Worm (Caenorhabditis elegans) whole organism, dauer: ENCODE measurements around the gene C09B9.7.

Source experiments
- unc-62 ChIP-seq: sonication (generic microtip); optimal IDR thresholded peaks from 2 replicates; lab custom pipeline; 2017; ENCODE audit warnings: missing biosample characterization, missing genetic modification reagents, missing genetic modification characterization

C09B9.7 gene

DNA sequence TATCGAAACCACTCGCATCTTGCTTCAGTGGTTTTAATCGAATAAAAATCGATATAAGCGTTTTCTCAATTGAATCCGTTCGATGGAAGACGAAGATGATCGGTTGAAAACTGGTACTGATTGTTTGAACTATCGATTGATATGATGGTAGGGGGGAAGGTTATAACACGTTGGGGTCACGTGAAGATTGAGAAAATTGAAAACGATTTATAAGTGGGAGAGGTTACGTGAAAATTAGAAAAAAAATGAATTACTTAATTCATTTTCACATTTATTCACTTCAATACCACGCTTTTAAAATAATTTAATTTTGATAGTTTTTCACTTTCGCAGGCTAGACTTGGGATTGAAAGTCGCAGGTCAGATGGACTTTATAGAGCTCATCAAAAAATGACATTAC is at the start of gene C09B9.7:
C09B9.7 (minus strand) TSS at position 101 of the 400 bp plus-strand sequence.
- no peak for TF ChIP-seq unc-62 (GFP tag; lab: Kevin White, UChicago)

DNA sequence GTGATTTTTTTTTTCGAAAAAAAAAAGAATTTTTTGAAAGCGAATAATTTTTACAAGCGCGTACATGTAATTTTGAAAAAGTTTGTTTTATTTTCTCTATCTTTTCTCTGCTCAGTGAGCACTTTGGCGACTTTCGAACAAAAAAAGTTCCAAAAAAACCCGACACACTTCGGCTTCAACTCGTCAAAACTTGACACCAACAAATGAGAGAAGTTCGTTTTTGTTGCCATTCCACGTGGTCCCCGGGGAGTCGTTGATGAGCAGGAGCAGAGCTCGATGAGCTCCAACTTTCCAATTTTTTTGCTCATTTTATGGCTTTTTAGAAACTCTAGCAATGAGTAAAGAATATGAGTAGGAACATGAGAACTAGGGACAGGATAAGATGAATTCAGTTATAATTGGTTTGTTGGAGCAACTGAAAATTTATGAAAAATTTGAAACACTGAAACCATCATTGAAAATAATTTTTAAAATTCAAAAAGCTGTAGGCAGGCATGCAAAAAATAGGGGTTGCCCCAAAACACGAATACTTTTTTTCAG is 49.6 kb upstream of the C09B9.7 start:
- TF ChIP-seq unc-62 (GFP tag; lab: Kevin White, UChicago) = no peak

DNA sequence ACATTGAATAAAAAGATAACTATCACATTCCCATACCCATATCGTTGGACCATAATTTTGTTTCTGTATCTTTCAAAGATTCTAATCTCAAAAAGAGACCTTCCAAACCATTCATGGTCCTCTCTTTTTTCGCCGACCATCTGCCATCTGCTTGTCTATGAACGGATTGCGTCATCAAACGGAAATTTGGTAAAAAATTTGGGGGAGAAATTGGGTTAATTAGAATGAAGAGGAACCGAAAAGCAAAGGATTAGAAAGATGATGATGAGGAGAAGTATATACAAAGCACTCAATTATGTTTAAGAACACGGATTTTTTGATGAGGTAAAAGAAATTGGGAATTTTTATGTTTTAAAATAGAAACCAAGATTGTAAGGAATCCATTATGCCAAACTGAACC is 49.1 kb upstream of the C09B9.7 start:
- no peak for TF ChIP-seq unc-62 (GFP tag; lab: Kevin White, UChicago)

ce11 chrIV:5108971-5109370 is 48.1 kb upstream of the C09B9.7 start:
- no peak for TF ChIP-seq unc-62 (GFP tag; lab: Kevin White, UChicago)

DNA sequence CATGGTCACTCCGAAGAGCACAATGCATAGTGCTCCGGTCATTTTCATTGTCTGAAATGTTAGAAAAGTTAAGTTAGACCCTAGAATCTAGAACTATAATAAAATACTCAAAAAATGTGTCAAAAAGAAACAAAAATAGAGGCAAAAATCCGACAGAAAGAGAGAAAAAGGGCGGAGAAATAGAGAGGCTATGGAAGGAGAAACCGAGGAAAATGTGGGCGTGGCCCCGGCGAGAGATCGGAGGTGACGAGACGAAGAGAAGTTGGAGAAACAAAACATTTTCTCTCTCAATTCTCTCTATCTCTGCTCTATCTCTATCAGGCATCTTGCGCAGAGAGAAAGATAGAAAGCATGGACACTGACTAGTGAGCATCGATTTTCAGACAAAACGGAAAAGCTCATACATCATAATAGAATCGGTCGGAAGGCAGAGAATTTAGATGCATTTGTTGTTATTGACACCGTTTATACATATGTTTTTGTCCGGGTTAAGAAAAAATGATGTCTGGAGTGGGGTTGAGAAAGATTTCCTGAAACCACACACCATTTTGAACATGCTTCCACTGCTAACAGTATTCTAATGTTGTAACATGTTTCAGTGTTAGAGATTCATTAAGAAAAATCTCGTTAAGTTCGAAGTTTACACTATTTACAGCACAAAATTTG is 42.5 kb upstream of the C09B9.7 start, which contains the start of gene C02B10.3:
C02B10.3 (minus strand) TSS at position 51 of the 666 bp plus-strand sequence.
- TF ChIP-seq unc-62 (GFP tag; lab: Kevin White, UChicago) = no peak

ce11 chrIV:5101945-5102344 is 41.1 kb upstream of the C09B9.7 start:
- no peak for TF ChIP-seq unc-62 (GFP tag; lab: Kevin White, UChicago)

ce11 chrIV:5100145-5100544 is 39.3 kb upstream of the C09B9.7 start:
- no peak for TF ChIP-seq unc-62 (GFP tag; lab: Kevin White, UChicago)

- TF ChIP-seq unc-62 (GFP tag; lab: Kevin White, UChicago) = no peak
Observed at ce11 chrIV:5093462-5093861, 32.6 kb upstream of the C09B9.7 start.

ce11 chrIV:5090993-5091793 is 30.3 kb upstream of the C09B9.7 start, which contains the start of the genes snpn-1 and C02B10.4:
TSS of gene snpn-1 (minus strand) at chrIV:5091043.
TSS of gene C02B10.4 (plus strand) at chrIV:5091586.
- TF ChIP-seq unc-62 (GFP tag; lab: Kevin White, UChicago) = no peak

DNA sequence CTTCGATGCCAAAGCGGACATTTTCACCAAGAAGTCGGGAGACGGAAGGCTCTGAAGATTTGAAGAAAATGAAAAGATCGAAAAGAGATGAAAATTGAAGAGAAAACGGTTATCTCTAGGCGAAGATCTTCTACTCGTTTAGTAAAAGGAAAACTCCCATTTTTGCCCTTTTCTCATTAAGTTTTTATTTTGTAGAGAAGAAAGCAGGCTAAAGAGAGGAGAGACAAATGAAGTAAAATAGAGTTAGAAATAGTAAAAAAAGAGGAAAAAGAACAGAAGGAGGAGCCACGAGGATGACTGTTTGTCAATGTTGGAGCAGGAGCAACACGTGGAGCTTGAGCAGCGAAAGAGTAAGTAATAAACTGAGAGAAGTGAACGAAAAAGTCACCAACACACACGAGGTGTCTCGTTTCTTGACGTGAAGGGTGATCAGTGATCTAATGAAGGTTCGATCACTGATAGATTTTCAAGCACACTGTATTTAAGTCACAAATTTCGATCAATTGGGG is 28.0 kb upstream of the C09B9.7 start, which contains the start of gene ivd-1:
ivd-1 (minus strand) TSS at position 51 of the 509 bp plus-strand sequence.
- no peak for TF ChIP-seq unc-62 (GFP tag; lab: Kevin White, UChicago)

ce11 chrIV:5086961-5087326 is 26.1 kb upstream of the C09B9.7 start:
- no peak for TF ChIP-seq unc-62 (GFP tag; lab: Kevin White, UChicago)

ce11 chrIV:5086243-5086960 is 25.5 kb upstream of the C09B9.7 start:
- TF ChIP-seq unc-62 (GFP tag; lab: Kevin White, UChicago) = no peak

DNA sequence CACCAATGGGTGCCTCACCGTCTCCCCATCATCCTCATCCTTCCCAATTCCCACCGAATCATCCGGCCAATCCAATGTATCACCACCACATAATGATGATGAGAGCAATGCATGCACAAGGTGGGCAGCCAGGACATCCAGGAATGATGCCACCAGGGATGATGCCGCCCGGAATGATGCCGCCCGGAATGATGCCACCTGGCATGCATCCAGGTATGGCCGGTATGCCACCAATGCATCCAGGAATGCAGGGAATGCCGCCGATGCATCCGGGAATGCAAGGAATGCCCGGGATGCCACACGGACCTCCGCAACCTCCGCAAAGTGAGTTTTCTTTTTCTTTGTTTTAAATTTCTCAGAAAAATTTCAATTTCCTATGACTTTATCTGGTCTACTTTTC is 24.9 kb upstream of the C09B9.7 start:
- no peak for TF ChIP-seq unc-62 (GFP tag; lab: Kevin White, UChicago)

ce11 chrIV:5083832-5084231 is 22.9 kb upstream of the C09B9.7 start:
- no peak for TF ChIP-seq unc-62 (GFP tag; lab: Kevin White, UChicago)

DNA sequence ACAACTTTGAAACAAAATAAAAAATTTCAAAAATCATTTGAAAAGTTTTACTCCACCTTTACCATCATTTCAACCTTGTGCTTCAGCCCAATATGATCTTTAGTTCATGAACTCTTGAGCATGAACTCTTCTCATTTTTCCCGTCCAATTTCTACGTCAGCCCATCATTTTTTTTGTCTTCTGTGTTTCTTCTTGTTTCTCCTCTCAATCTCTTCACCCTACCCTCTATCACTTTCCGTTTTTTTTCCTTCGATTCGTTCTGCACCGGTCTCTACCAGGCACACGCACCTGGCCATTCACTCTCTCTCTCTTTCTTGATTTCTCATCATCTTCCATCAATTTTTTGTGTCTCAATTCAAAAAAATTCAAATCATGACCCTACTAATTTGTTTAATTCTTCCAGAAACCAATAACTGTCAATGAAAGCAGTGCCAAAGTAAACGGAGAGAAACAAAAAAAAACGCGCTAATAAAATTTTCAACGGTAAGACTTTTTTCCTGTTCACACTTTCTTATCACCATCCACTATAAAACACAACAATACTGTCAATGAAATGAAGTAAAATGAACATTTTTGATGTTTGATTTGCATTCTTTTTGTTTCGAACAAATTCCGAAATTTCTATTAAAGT is 22.1 kb upstream of the C09B9.7 start, which contains the start of gene pygo-1:
pygo-1 (plus strand) TSS at position 404 of the 631 bp plus-strand sequence.
- no peak for TF ChIP-seq unc-62 (GFP tag; lab: Kevin White, UChicago)
